Worm (Caenorhabditis elegans) whole organism, L4 larva: Measurements from ENCODE around the gene cnd-1.

ENCODE experiments used
- Y5F2A.4 ChIP-seq: fragments of 200-800 bp; sonication (Bioruptor generic); optimal IDR thresholded peaks from 2 replicates; lab custom pipeline; 2018; ENCODE audit warnings: mild to moderate bottlenecking, missing genetic modification characterization, missing compliant biosample characterization
- ama-1 ChIP-seq: fragments of 150-350 bp; optimal IDR thresholded peaks from 2 replicates; lab custom pipeline; 2014; ENCODE audit warnings: inconsistent platforms, mixed read lengths
- attf-4 ChIP-seq: sonication (generic microtip); optimal IDR thresholded peaks from 3 replicates; lab custom pipeline; 2017; ENCODE audit warnings: missing biosample characterization, missing genetic modification characterization
- lin-13 ChIP-seq: fragments of 150-350 bp; optimal IDR thresholded peaks from 2 replicates; lab custom pipeline; 2014; ENCODE audit warnings: missing biosample characterization, missing genetic modification reagents, missing genetic modification characterization
- nhr-10 ChIP-seq: fragments of 150-350 bp; optimal IDR thresholded peaks from 2 replicates; lab custom pipeline; 2014; ENCODE audit warnings: missing biosample characterization, missing genetic modification characterization
- spr-1 ChIP-seq: sonication (generic microtip); optimal IDR thresholded peaks from 2 replicates; lab custom pipeline; 2016; ENCODE audit warnings: mild to moderate bottlenecking, missing genetic modification characterization, missing compliant biosample characterization
- unc-62 ChIP-seq, 3 experiments: fragments of 150-350 bp in 1 of 3; sonication (generic microtip); optimal IDR thresholded peaks in 2 of 3; peaks in 1 of 3; 1 replicate in 1 of 3; 2 replicates in 2 of 3; lab custom pipeline; 2014 to 2017; ENCODE audit warnings: missing biosample characterization in 3 of 3, missing genetic modification characterization in 3 of 3, missing genetic modification reagents in 3 of 3, missing genotype in 1 of 3

ce11 chrIII:5263299-5263993, 19.0 kb upstream of the cnd-1 start, which contains the start of the genes C34E10.9 and hap-1:
- TF ChIP-seq attf-4 (tag; lab: Kevin White, UChicago) (no peak), lin-13 (GFP tag; lab: Kevin White, UChicago) (no peak), unc-62 (GFP tag; optimal IDR thresholded peaks at IDR 0.05 in 1 of 2; lab: Kevin White, UChicago) (no peak), unc-62 (tag; optimal IDR thresholded peaks at IDR 0.05; lab: Kevin White, UChicago) (no peak), Y5F2A.4 (GFP tag; lab: Kevin White, UChicago) (no peak), nhr-10 (tag; lab: Kevin White, UChicago) (no peak), spr-1 (tag; lab: Kevin White, UChicago) (no peak), ama-1 (lab: Kevin White, UChicago) (no peak)
